Fruit fly (Drosophila melanogaster) whole organism, embryonic: ENCODE results near the gene CG44040.

Experiments
- Abd-B ChIP-seq: fragments of 200-800 bp; sonication (Bioruptor generic); optimal IDR thresholded peaks from 2 replicates; lab custom pipeline; 2018; ENCODE audit warnings: missing biosample characterization, mild to moderate bottlenecking, missing genetic modification characterization, moderate library complexity
- CG10959 ChIP-seq: fragments of 200-800 bp; sonication (Bioruptor generic); IDR thresholded peaks from 2 replicates; pipeline ENCODE4 v1.3.6; 2022; ENCODE audit warnings: missing biosample characterization, missing genetic modification characterization
- CG12391 ChIP-seq: fragments of 200-800 bp; sonication (Bioruptor generic); optimal IDR thresholded peaks from 3 replicates; lab custom pipeline; 2018; ENCODE audit warnings: missing biosample characterization, mild to moderate bottlenecking, missing genetic modification characterization, moderate library complexity
- CG12942 ChIP-seq: fragments of 200-800 bp; sonication (Bioruptor generic); optimal IDR thresholded peaks from 3 replicates; lab custom pipeline; 2016; ENCODE audit warnings: missing biosample characterization, missing genetic modification characterization
- CG14965 ChIP-seq: fragments of 200-800 bp; sonication (Bioruptor generic); optimal IDR thresholded peaks from 2 replicates; lab custom pipeline; 2016; ENCODE audit warnings: missing biosample characterization, missing genetic modification characterization, borderline replicate concordance
- CG16813 ChIP-seq: fragments of 200-800 bp; sonication (Bioruptor generic); IDR thresholded peaks from 3 replicates; pipeline ENCODE4 v1.3.6; 2022; ENCODE audit warnings: missing biosample characterization, missing genetic modification characterization; ENCODE audit not compliant: partially characterized antibody
- CG17361 ChIP-seq: fragments of 200-800 bp; sonication (Bioruptor generic); IDR thresholded peaks from 3 replicates; pipeline ENCODE4 v1.3.6; 2022; ENCODE audit warnings: missing biosample characterization, missing genetic modification characterization
- CG2129 ChIP-seq: fragments of 200-800 bp; sonication (Bioruptor generic); IDR thresholded peaks from 2 replicates; pipeline ENCODE4 v1.3.6; 2022; ENCODE audit warnings: missing biosample characterization, missing genetic modification characterization; ENCODE audit not compliant: partially characterized antibody
- CG2889 ChIP-seq: fragments of 200-800 bp; sonication (Bioruptor generic); IDR thresholded peaks from 3 replicates; pipeline ENCODE4 v1.3.6; 2022; ENCODE audit warnings: missing biosample characterization, missing genetic modification characterization
- CG32772 ChIP-seq: fragments of 200-800 bp; sonication (Bioruptor generic); IDR thresholded peaks from 2 replicates; pipeline ENCODE4 v1.3.6; 2022; ENCODE audit warnings: missing biosample characterization, missing genetic modification characterization
- CG4617 ChIP-seq: fragments of 200-800 bp; sonication (Bioruptor generic); optimal IDR thresholded peaks from 3 replicates; lab custom pipeline; 2016; ENCODE audit warnings: missing biosample characterization, missing genetic modification characterization, borderline replicate concordance
- CG4730 ChIP-seq: fragments of 200-800 bp; sonication (Bioruptor generic); IDR thresholded peaks from 2 replicates; pipeline ENCODE4 v1.3.6; 2022; ENCODE audit warnings: missing biosample characterization, missing genetic modification characterization
- CG5180 ChIP-seq: fragments of 200-800 bp; sonication (Bioruptor generic); optimal IDR thresholded peaks from 3 replicates; lab custom pipeline; 2017; ENCODE audit warnings: missing biosample characterization, missing genetic modification characterization, mild to moderate bottlenecking, moderate library complexity, missing genetic modification reagents
- CG7271 ChIP-seq: fragments of 200-800 bp; sonication (Bioruptor generic); optimal IDR thresholded peaks from 2 replicates; lab custom pipeline; 2018; ENCODE audit warnings: missing biosample characterization, mild to moderate bottlenecking, missing genetic modification characterization, moderate library complexity
- CG8089 ChIP-seq: fragments of 200-800 bp; sonication (Bioruptor generic); optimal IDR thresholded peaks from 3 replicates; lab custom pipeline; 2016; ENCODE audit warnings: missing biosample characterization, missing genetic modification characterization
- CG8359 ChIP-seq: fragments of 200-800 bp; sonication (Bioruptor generic); optimal IDR thresholded peaks from 2 replicates; lab custom pipeline; 2017; ENCODE audit warnings: missing biosample characterization, mild to moderate bottlenecking, missing genetic modification characterization, borderline replicate concordance
- CG8388 ChIP-seq: fragments of 200-800 bp; sonication (Bioruptor generic); optimal IDR thresholded peaks from 2 replicates; lab custom pipeline; 2019; ENCODE audit warnings: missing biosample characterization, mild to moderate bottlenecking, missing genetic modification characterization, moderate library complexity
- CG8944 ChIP-seq: fragments of 200-800 bp; sonication (Bioruptor generic); optimal IDR thresholded peaks from 3 replicates; lab custom pipeline; 2016; ENCODE audit warnings: missing biosample characterization, missing genetic modification characterization
- CoRest ChIP-seq: fragments of 200-800 bp; sonication (Bioruptor generic); optimal IDR thresholded peaks from 3 replicates; lab custom pipeline; 2018; ENCODE audit warnings: missing biosample characterization, mild to moderate bottlenecking, missing genetic modification characterization, moderate library complexity
- Dbx ChIP-seq: fragments of 200-800 bp; sonication (Bioruptor generic); IDR thresholded peaks from 3 replicates; pipeline ENCODE4 v1.3.6; 2022; ENCODE audit warnings: missing biosample characterization, missing genetic modification characterization
- Dip2 ChIP-seq: fragments of 200-800 bp; sonication (Bioruptor generic); IDR thresholded peaks from 2 replicates; pipeline ENCODE4 v1.3.6; 2022; ENCODE audit warnings: missing biosample characterization, missing genetic modification characterization
- Gsc ChIP-seq: fragments of 200-800 bp; sonication (Bioruptor generic); IDR thresholded peaks from 2 replicates; pipeline ENCODE4 v1.3.6; 2022; ENCODE audit warnings: missing biosample characterization, missing genetic modification characterization
- Hand ChIP-seq: fragments of 200-800 bp; sonication (Bioruptor generic); optimal IDR thresholded peaks from 2 replicates; lab custom pipeline; 2017; ENCODE audit warnings: mild to moderate bottlenecking, missing biosample characterization, missing genetic modification reagents, missing genetic modification characterization
- HmgD ChIP-seq: fragments of 200-800 bp; sonication (Bioruptor generic); optimal IDR thresholded peaks from 3 replicates; lab custom pipeline; 2016; ENCODE audit warnings: missing biosample characterization, missing genetic modification characterization
- NC2α ChIP-seq: fragments of 200-800 bp; sonication (Bioruptor generic); optimal IDR thresholded peaks from 2 replicates; lab custom pipeline; 2016; ENCODE audit warnings: missing biosample characterization, missing genetic modification characterization
- Oaz ChIP-seq: fragments of 200-800 bp; sonication (Bioruptor generic); IDR thresholded peaks from 2 replicates; pipeline ENCODE4 v1.3.6; 2022; ENCODE audit warnings: missing biosample characterization, missing genetic modification characterization
- Oli ChIP-seq: fragments of 200-800 bp; sonication (Bioruptor generic); optimal IDR thresholded peaks from 2 replicates; lab custom pipeline; 2018; ENCODE audit warnings: missing biosample characterization, mild to moderate bottlenecking, missing genetic modification characterization, moderate library complexity
- Opbp ChIP-seq: fragments of 200-800 bp; sonication (Bioruptor generic); IDR thresholded peaks from 3 replicates; pipeline ENCODE4 v1.3.6; 2022; ENCODE audit warnings: missing biosample characterization, missing genetic modification characterization; ENCODE audit not compliant: partially characterized antibody
- Scr ChIP-seq: fragments of 200-800 bp; sonication (Bioruptor generic); IDR thresholded peaks from 2 replicates; pipeline ENCODE4 v1.3.6; 2022; ENCODE audit warnings: missing biosample characterization, missing genetic modification characterization; ENCODE audit not compliant: partially characterized antibody
- ara ChIP-seq: fragments of 200-800 bp; sonication (Bioruptor generic); IDR thresholded peaks from 2 replicates; pipeline ENCODE4 v1.3.6; 2022; ENCODE audit warnings: missing biosample characterization, missing genetic modification characterization
- bab2 ChIP-seq: fragments of 200-800 bp; sonication (Bioruptor generic); optimal IDR thresholded peaks from 2 replicates; lab custom pipeline; 2016; ENCODE audit warnings: missing biosample characterization, missing genetic modification characterization
- btn ChIP-seq: fragments of 200-800 bp; sonication (Bioruptor generic); optimal IDR thresholded peaks from 2 replicates; lab custom pipeline; 2016; ENCODE audit warnings: missing biosample characterization, missing genetic modification characterization
- cwo ChIP-seq: fragments of 200-800 bp; sonication (Bioruptor generic); optimal IDR thresholded peaks from 3 replicates; lab custom pipeline; 2017; ENCODE audit warnings: missing biosample characterization, missing genetic modification characterization, mild to moderate bottlenecking, moderate library complexity, missing genetic modification reagents
- ems ChIP-seq: fragments of 200-800 bp; sonication (Bioruptor generic); optimal IDR thresholded peaks from 3 replicates; lab custom pipeline; 2016; ENCODE audit warnings: missing biosample characterization, missing genetic modification characterization
- eyg ChIP-seq: fragments of 200-800 bp; sonication (Bioruptor generic); optimal IDR thresholded peaks from 3 replicates; lab custom pipeline; 2016; ENCODE audit warnings: missing biosample characterization, missing genetic modification characterization
- fd3F ChIP-seq: fragments of 200-800 bp; sonication (Bioruptor generic); optimal IDR thresholded peaks from 2 replicates; lab custom pipeline; 2018; ENCODE audit warnings: missing biosample characterization, mild to moderate bottlenecking, missing genetic modification characterization, moderate library complexity
- fd96Cb ChIP-seq: fragments of 200-800 bp; sonication (Bioruptor generic); optimal IDR thresholded peaks from 2 replicates; lab custom pipeline; 2018; ENCODE audit warnings: missing biosample characterization, mild to moderate bottlenecking, missing genetic modification characterization, moderate library complexity
- fru ChIP-seq: fragments of >200 bp; optimal IDR thresholded peaks from 2 replicates; lab custom pipeline; 2017
- gcm ChIP-seq: fragments of 200-800 bp; sonication (Bioruptor generic); optimal IDR thresholded peaks from 2 replicates; lab custom pipeline; 2019; ENCODE audit warnings: missing biosample characterization, mild to moderate bottlenecking, missing genetic modification characterization, moderate library complexity
- kah ChIP-seq: fragments of 200-800 bp; sonication (Bioruptor generic); optimal IDR thresholded peaks from 2 replicates; lab custom pipeline; 2018; ENCODE audit warnings: missing biosample characterization, mild to moderate bottlenecking, missing genetic modification characterization
- lilli ChIP-seq: fragments of 200-800 bp; sonication (Bioruptor generic); optimal IDR thresholded peaks from 3 replicates; lab custom pipeline; 2016; ENCODE audit warnings: missing biosample characterization, missing genetic modification characterization
- otp ChIP-seq: fragments of 200-800 bp; sonication (Bioruptor generic); IDR thresholded peaks from 3 replicates; pipeline ENCODE4, ENCODE4 v1.3.6; 2022; ENCODE audit warnings: missing biosample characterization, missing genetic modification characterization
- pan ChIP-seq, 4 experiments: fragments of >200 bp in 3 of 4; fragments of 200-800 bp in 1 of 4; sonication (Bioruptor generic) in 1 of 4; optimal IDR thresholded peaks in 3 of 4; IDR thresholded peaks in 1 of 4; 2 replicates each; pipeline versions ENCODE4 v1.3.6 to Lab custom; 2017 to 2022; ENCODE audit warnings: missing biosample characterization in 2 of 4, missing genetic modification characterization in 2 of 4, mixed read lengths in 1 of 4
- sens-2 ChIP-seq: fragments of 200-800 bp; sonication (Bioruptor generic); IDR thresholded peaks from 2 replicates; pipeline ENCODE4 v1.3.6; 2022; ENCODE audit warnings: missing biosample characterization, missing genetic modification characterization
- sima ChIP-seq: fragments of 200-800 bp; sonication (Bioruptor generic); optimal IDR thresholded peaks from 2 replicates; lab custom pipeline; 2016; ENCODE audit warnings: missing biosample characterization, missing genetic modification characterization
- sna ChIP-seq: fragments of 200-800 bp; sonication (Bioruptor generic); IDR thresholded peaks from 2 replicates; pipeline ENCODE4 v1.3.6; 2022; ENCODE audit warnings: missing biosample characterization, missing genetic modification characterization; ENCODE audit not compliant: partially characterized antibody
- tin ChIP-seq: fragments of 200-800 bp; sonication (Bioruptor generic); optimal IDR thresholded peaks from 3 replicates; lab custom pipeline; 2016; ENCODE audit warnings: missing biosample characterization, missing genetic modification characterization
- trh ChIP-seq: fragments of 200-800 bp; sonication (Bioruptor generic); optimal IDR thresholded peaks from 2 replicates; lab custom pipeline; 2016; ENCODE audit warnings: missing biosample characterization, missing genetic modification characterization
- unc-4 ChIP-seq: fragments of 200-800 bp; sonication (Bioruptor generic); IDR thresholded peaks from 2 replicates; pipeline ENCODE4 v1.3.6; 2022; ENCODE audit warnings: missing biosample characterization, missing genetic modification characterization; ENCODE audit not compliant: partially characterized antibody

The CG44040 gene

DNA sequence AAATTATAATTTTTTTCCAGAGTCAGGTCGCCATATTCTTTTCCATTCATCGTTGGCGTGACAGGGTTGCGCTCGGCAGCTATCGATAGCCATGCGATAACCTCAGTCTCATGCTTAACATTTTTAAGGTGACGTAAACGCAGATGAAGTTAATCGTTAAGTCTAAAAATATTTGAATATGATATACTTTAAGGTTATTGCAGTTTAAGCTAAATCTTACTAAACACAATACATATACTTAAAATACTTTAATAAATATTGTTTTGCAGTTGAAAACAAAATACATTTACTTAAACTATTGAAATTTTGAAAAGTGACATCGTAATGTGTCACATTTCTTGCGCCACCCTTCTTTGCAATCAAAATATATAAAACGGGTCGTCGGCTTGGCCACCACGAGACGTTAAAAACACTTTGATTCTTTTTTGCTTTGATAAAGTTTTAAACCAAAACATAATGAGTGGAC is 45.0 kb upstream of the CG44040 start, which contains the start of the genes Cp190 and CG4338 (continued):
- TF ChIP-seq eyg (GFP tag; lab: Kevin White, UChicago) (peak; percentile 78), Dbx (GFP tag; lab: Robert Waterston, UW) (peak; percentile 98), CG8944 (GFP tag; lab: Kevin White, UChicago) (peak; percentile 84), CG10959 (GFP tag; lab: Robert Waterston, UW) (peak; percentile 95), sens-2 (GFP tag; lab: Robert Waterston, UW) (peak; percentile 94), CG2889 (GFP tag; lab: Robert Waterston, UW) (peak; percentile 94), Gsc (GFP tag; lab: Robert Waterston, UW) (peak; percentile 87; the same call in 1 of the 2 replicates), gcm (GFP tag; lab: Kevin White, UChicago) (peak; percentile 99), otp (GFP tag; lab: Robert Waterston, UW) (peak; percentile 91), Oli (peak; percentile 98), NC2α (peak; percentile 72), Oaz (peak; percentile 90), Dip2 (GFP tag; lab: Robert Waterston, UW) (peak; percentile 75), fd3F (GFP tag; lab: Kevin White, UChicago) (peak; percentile 98), cwo (GFP tag; lab: Kevin White, UChicago) (peak; percentile 95), CG12391 (tag; lab: Kevin White, UChicago) (peak; percentile 99), bab2 (peak; percentile 93), CG8359 (GFP tag; lab: Kevin White, UChicago) (peak; percentile 89), Scr (peak; percentile 76), sima (GFP tag; lab: Kevin White, UChicago) (peak; percentile 75), ara (GFP tag; lab: Robert Waterston, UW) (peak; percentile 96), lilli (GFP tag; lab: Kevin White, UChicago) (peak; percentile 98), kah (GFP tag; lab: Kevin White, UChicago) (peak; percentile 95), CG17361 (peak; percentile 99), fd96Cb (peak; percentile 98), unc-4 (GFP tag; lab: Robert Waterston, UW) (peak; percentile 83), CG8089 (GFP tag; lab: Kevin White, UChicago) (peak; percentile 83), trh (GFP tag; lab: Kevin White, UChicago) (peak; percentile 95), tin (GFP tag; lab: Kevin White, UChicago) (peak; percentile 98), CG4617 (GFP tag; lab: Kevin White, UChicago) (peak; percentile 98), CG7271 (tag; lab: Kevin White, UChicago) (peak; percentile 96), btn (peak; percentile 35), Hand (GFP tag; lab: Kevin White, UChicago) (peak; percentile 95), ems (GFP tag; lab: Kevin White, UChicago) (peak; percentile 92), fru (lab: Kevin White, UChicago) (no peak), CG12942 (peak; percentile 97), CG16813 (GFP tag; lab: Robert Waterston, UW) (peak; percentile 85), pan (optimal IDR thresholded peaks at IDR 0.05; lab: Kevin White, UChicago) (no peak), pan (GFP tag; optimal IDR thresholded peaks at IDR 0.05 in 1 of 2, IDR thresholded peaks at IDR 0.05 in 1 of 2) (peak in 1 of 2 experiments; percentile 97), sna (GFP tag; lab: Robert Waterston, UW) (no peak; the same call in 1 of the 2 replicates), HmgD (GFP tag; lab: Kevin White, UChicago) (peak; percentile 77), CoRest (peak; percentile 100), CG8388 (GFP tag; lab: Kevin White, UChicago) (peak; percentile 98), CG32772 (GFP tag; lab: Robert Waterston, UW) (peak; percentile 97), CG14965 (no peak), CG2129 (0 out of 2 replicates have a peak, but pooled peaks have one; percentile 29), Abd-B (GFP tag; lab: Kevin White, UChicago) (peak; percentile 99), Opbp (GFP tag; lab: Robert Waterston, UW) (peak; percentile 80), CG5180 (peak; percentile 89), CG4730 (GFP tag; lab: Robert Waterston, UW) (no peak; the same call in none of the 2 replicates)
